Fruit fly (Drosophila melanogaster): ENCODE data around the gene CG33630.

DNA sequence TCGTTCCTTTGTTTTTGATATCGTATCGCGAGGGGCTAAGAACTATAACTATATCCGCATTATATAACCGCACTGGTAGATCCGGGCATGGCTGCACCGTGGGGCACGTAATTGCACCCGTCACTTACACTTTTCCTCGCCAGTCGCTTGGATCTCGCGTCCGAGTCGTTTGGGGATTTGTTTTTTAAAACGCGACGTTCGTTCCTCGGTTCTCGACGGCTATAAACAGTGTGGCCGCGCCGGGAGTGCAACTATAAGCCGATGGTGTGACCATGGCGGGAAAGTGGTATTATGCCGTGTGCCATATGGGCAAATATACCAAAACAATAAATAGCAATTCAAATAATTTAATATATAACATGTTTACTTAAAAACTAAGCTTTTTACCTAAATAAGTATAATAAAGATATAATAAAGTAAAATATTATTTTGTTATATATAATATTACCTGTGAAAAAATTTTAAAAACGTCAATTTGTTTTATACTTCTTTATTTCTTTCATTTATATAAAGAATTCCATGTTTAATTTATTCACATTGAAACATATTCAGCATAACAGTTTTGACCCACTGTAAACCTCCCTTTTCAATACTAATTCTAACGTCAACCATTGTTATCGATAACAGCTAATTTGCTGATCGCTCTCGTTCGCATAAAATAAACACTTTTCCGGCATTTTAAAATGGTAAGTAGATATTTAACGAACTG lies 19.6 kb upstream of the CG33630 start, which contains the start of the genes Mical and CG3909:
- TF ChIP-seq insv (optimal IDR thresholded peaks at IDR 0.05): no peak
- no peak for TF ChIP-seq ttk (optimal IDR thresholded peaks at IDR 0.05)
- no peak for TF ChIP-seq Myc (optimal IDR thresholded peaks at IDR 0.05)
